Worm (Caenorhabditis elegans): ENCODE measurements around the gene btf-1.

- TF ChIP-seq unc-130 (GFP tag; optimal IDR thresholded peaks at IDR 0.05) (no peak), tbp1 (GFP tag; optimal IDR thresholded peaks at IDR 0.05) (no peak), unc-62 (GFP tag; optimal IDR thresholded peaks at IDR 0.05) (no peak), F39B2.1 (GFP tag; IDR thresholded peaks at IDR 0.05) (no peak), snpc-1.1 (tag; optimal IDR thresholded peaks at IDR 0.05; ENCODE audit: insufficient read depth) (no peak), atf-7 (tag; optimal IDR thresholded peaks at IDR 0.05) (no peak)
These were observed 30.7 kb downstream of the btf-1 start for ce11 chrII:13230489-13231196.
